Worm (Caenorhabditis elegans) whole organism, L1 larva: ENCODE measurements around the gene F40F9.3.

Experiments
- efl-3 ChIP-seq: fragments of 200-800 bp; sonication (Bioruptor generic); optimal IDR thresholded peaks from 2 replicates; lab custom pipeline; 2018; ENCODE audit warnings: mild to moderate bottlenecking, missing genetic modification characterization, missing compliant biosample characterization
- isw-1 ChIP-seq: fragments of 200-800 bp; sonication (Bioruptor generic); IDR thresholded peaks from 2 replicates; pipeline ENCODE4 v1.3.6; 2022; ENCODE audit warnings: missing genetic modification characterization, missing compliant biosample characterization
- mep-1 ChIP-seq: fragments of 150-350 bp; optimal IDR thresholded peaks from 2 replicates; lab custom pipeline; 2014; ENCODE audit warnings: missing biosample characterization, missing genetic modification characterization
- nhr-77 ChIP-seq: fragments of 150-350 bp; optimal IDR thresholded peaks from 2 replicates; lab custom pipeline; 2014; ENCODE audit warnings: missing biosample characterization, missing genetic modification characterization
- skn-1 ChIP-seq: fragments of 150-350 bp; optimal IDR thresholded peaks from 2 replicates; lab custom pipeline; 2014; ENCODE audit warnings: missing biosample characterization, missing genetic modification characterization

DNA sequence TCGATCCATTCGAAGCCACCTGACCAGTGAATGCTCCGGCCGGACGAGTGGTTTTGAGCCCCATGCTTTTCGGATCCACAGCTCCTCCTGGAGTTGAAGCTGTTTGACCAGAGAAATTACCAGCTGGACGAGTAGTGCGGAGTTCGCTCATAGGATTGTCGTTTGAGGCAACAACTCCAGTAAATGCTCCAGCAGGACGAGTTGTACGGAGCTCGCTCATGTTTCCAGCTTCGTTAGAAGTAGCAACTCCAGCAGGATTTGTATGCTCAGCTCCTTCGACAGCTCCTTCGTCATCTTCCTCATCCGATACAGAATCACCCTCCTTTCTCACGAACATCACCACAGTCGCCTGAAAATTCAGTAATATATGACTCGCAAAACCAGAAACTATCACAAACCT lies 38.5 kb downstream of the F40F9.3 start:
- TF ChIP-seq nhr-77 (tag; lab: Kevin White, UChicago) (no peak), mep-1 (no peak), isw-1 (no peak), efl-3 (no peak), skn-1 (tag; lab: Kevin White, UChicago) (no peak)
